Worm (Caenorhabditis elegans) whole organism, L4 larva: ENCODE results near the gene F32D8.1.
A peak's percentile ranks its signal among the peaks of the same experiment; 100 is the strongest.

Experiments used
- D1046.2 ChIP-seq: fragments of 200-800 bp; sonication (Bioruptor generic); IDR thresholded peaks from 2 replicates; pipeline ENCODE4 v1.3.6; 2022; ENCODE audit warnings: missing genetic modification characterization, missing compliant biosample characterization
- F37D6.2 ChIP-seq: sonication (generic microtip); optimal IDR thresholded peaks from 2 replicates; lab custom pipeline; 2016; ENCODE audit warnings: mild to moderate bottlenecking, missing genetic modification characterization, missing compliant biosample characterization
- F44E2.7 ChIP-seq: fragments of 200-800 bp; sonication (Bioruptor generic); IDR thresholded peaks from 2 replicates; pipeline ENCODE4 v2.1.2; 2022; ENCODE audit warnings: missing genetic modification characterization, missing compliant biosample characterization
- F49E8.2 ChIP-seq: sonication (generic microtip); optimal IDR thresholded peaks from 2 replicates; lab custom pipeline; 2016; ENCODE audit warnings: missing compliant biosample characterization, mild to moderate bottlenecking, missing genetic modification characterization, borderline replicate concordance
- R02D3.7 ChIP-seq: fragments of 150-350 bp; sonication (generic microtip); optimal IDR thresholded peaks from 3 replicates; lab custom pipeline; 2014; ENCODE audit warnings: missing biosample characterization, missing genetic modification characterization
- T20F7.1 ChIP-seq: fragments of 200-800 bp; sonication (Bioruptor generic); optimal IDR thresholded peaks from 2 replicates; lab custom pipeline; 2018; ENCODE audit warnings: mild to moderate bottlenecking, missing genetic modification characterization, missing compliant biosample characterization
- T26A8.4 ChIP-seq: fragments of 200-800 bp; sonication (Bioruptor generic); IDR thresholded peaks from 2 replicates; pipeline ENCODE4 v1.3.6; 2022; ENCODE audit warnings: missing genetic modification characterization, missing compliant biosample characterization
- Y5F2A.4 ChIP-seq: fragments of 200-800 bp; sonication (Bioruptor generic); optimal IDR thresholded peaks from 2 replicates; lab custom pipeline; 2018; ENCODE audit warnings: mild to moderate bottlenecking, missing genetic modification characterization, missing compliant biosample characterization
- Y75B8A.6 ChIP-seq: fragments of 200-800 bp; sonication (Bioruptor generic); IDR thresholded peaks from 2 replicates; pipeline ENCODE4 v1.3.6; 2022; ENCODE audit warnings: missing genetic modification reagents, missing genetic modification characterization, missing compliant biosample characterization
- ZK337.2 ChIP-seq: fragments of 200-800 bp; sonication (Bioruptor generic); IDR thresholded peaks from 2 replicates; pipeline ENCODE4 v1.3.6; 2022; ENCODE audit warnings: missing genetic modification reagents, missing genetic modification characterization, missing compliant biosample characterization
- ama-1 ChIP-seq: fragments of 150-350 bp; optimal IDR thresholded peaks from 2 replicates; lab custom pipeline; 2014; ENCODE audit warnings: inconsistent platforms, mixed read lengths
- attf-4 ChIP-seq: sonication (generic microtip); optimal IDR thresholded peaks from 3 replicates; lab custom pipeline; 2017; ENCODE audit warnings: missing biosample characterization, missing genetic modification characterization
- ceh-44 ChIP-seq: fragments of 200-800 bp; sonication (Bioruptor generic); IDR thresholded peaks from 2 replicates; pipeline ENCODE4 v1.3.6; 2022; ENCODE audit warnings: missing genetic modification reagents, missing genetic modification characterization, missing compliant biosample characterization
- ceh-62 ChIP-seq: sonication (generic microtip); optimal IDR thresholded peaks from 2 replicates; lab custom pipeline; 2017; ENCODE audit warnings: missing biosample characterization, missing genetic modification characterization
- ceh-82 ChIP-seq: sonication (generic microtip); optimal IDR thresholded peaks from 2 replicates; lab custom pipeline; 2017; ENCODE audit warnings: missing biosample characterization, missing genetic modification characterization
- ces-1 ChIP-seq: fragments of 150-350 bp; sonication (generic microtip); optimal IDR thresholded peaks from 4 replicates; lab custom pipeline; 2014; ENCODE audit warnings: missing biosample characterization, missing genetic modification reagents, missing genetic modification characterization
- cey-2 ChIP-seq: sonication (generic microtip); optimal IDR thresholded peaks from 3 replicates; lab custom pipeline; 2017; ENCODE audit warnings: missing genetic modification characterization, mild to moderate bottlenecking, missing compliant biosample characterization, antibody characterized with exemption, borderline replicate concordance; ENCODE audit not compliant: insufficient read depth
- daf-19 ChIP-seq: fragments of 200-800 bp; sonication (Bioruptor generic); conservative IDR thresholded peaks from 2 replicates; pipeline ENCODE4 v1.3.6; 2022; ENCODE audit warnings: missing genetic modification characterization, missing compliant biosample characterization
- duxl-1 ChIP-seq: sonication (generic microtip); optimal IDR thresholded peaks from 2 replicates; lab custom pipeline; 2016; ENCODE audit warnings: mild to moderate bottlenecking, missing genetic modification characterization, moderate library complexity, missing compliant biosample characterization; ENCODE audit not compliant: poor library complexity
- egl-27 ChIP-seq: sonication (generic microtip); optimal IDR thresholded peaks from 3 replicates; lab custom pipeline; 2017; ENCODE audit warnings: missing biosample characterization, missing genetic modification reagents, missing genetic modification characterization
- fkh-10 ChIP-seq: fragments of 150-350 bp; optimal IDR thresholded peaks from 2 replicates; lab custom pipeline; 2014; ENCODE audit warnings: missing biosample characterization, missing genetic modification reagents, missing genetic modification characterization
- fos-1 ChIP-seq: fragments of 150-350 bp; optimal IDR thresholded peaks from 2 replicates; lab custom pipeline; 2014; ENCODE audit warnings: missing biosample characterization, missing genetic modification characterization
- hlh-30 ChIP-seq: sonication (generic microtip); optimal IDR thresholded peaks from 2 replicates; lab custom pipeline; 2017; ENCODE audit warnings: antibody characterized with exemption, mild to moderate bottlenecking, missing genetic modification characterization, missing compliant biosample characterization; ENCODE audit not compliant: insufficient read depth
- lim-7 ChIP-seq: fragments of 200-800 bp; sonication (Bioruptor generic); IDR thresholded peaks from 2 replicates; pipeline ENCODE4 v1.3.6; 2022; ENCODE audit warnings: missing genetic modification characterization, missing compliant biosample characterization
- lin-15B ChIP-seq: fragments of 150-350 bp; sonication (generic microtip); optimal IDR thresholded peaks from 3 replicates; lab custom pipeline; 2014; ENCODE audit warnings: missing biosample characterization, missing genetic modification characterization
- lin-29 ChIP-seq: fragments of 200-800 bp; sonication (Bioruptor generic); IDR thresholded peaks from 2 replicates; pipeline ENCODE4 v1.3.6; 2022; ENCODE audit warnings: missing genetic modification reagents, missing genetic modification characterization, missing compliant biosample characterization
- lir-3 ChIP-seq: sonication (generic microtip); optimal IDR thresholded peaks from 2 replicates; lab custom pipeline; 2016; ENCODE audit warnings: mild to moderate bottlenecking, missing genetic modification characterization, missing compliant biosample characterization
- lsy-2 ChIP-seq, 2 experiments: fragments of 150-350 bp in 1 of 2; sonication (generic microtip) in 1 of 2; optimal IDR thresholded peaks; 2 replicates each; lab custom pipeline; 2014 to 2017; ENCODE audit warnings: missing biosample characterization in 2 of 2, missing genetic modification characterization in 2 of 2
- madf-5 ChIP-seq, 2 experiments: fragments of 200-800 bp; sonication (Bioruptor generic); IDR thresholded peaks; 2 replicates each; pipeline ENCODE4 v1.3.6; 2022; ENCODE audit warnings: missing compliant biosample characterization in 2 of 2, missing genetic modification characterization in 2 of 2
- mdt-29 ChIP-seq: fragments of 200-800 bp; sonication (Bioruptor generic); IDR thresholded peaks from 2 replicates; pipeline ENCODE4 v1.3.6; 2022; ENCODE audit warnings: missing genetic modification reagents, missing genetic modification characterization, missing compliant biosample characterization
- mes-2 ChIP-seq: sonication (generic microtip); optimal IDR thresholded peaks from 2 replicates; lab custom pipeline; 2016; ENCODE audit warnings: missing genotype, mild to moderate bottlenecking, missing genetic modification characterization, missing compliant biosample characterization; ENCODE audit not compliant: poor library complexity, severe bottlenecking
- mxl-2 ChIP-seq: fragments of 200-800 bp; sonication (Bioruptor generic); conservative IDR thresholded peaks from 2 replicates; pipeline ENCODE4 v1.3.6; 2022; ENCODE audit warnings: missing genetic modification reagents, missing genetic modification characterization, missing compliant biosample characterization
- mxl-3 ChIP-seq: fragments of 200-800 bp; sonication (Bioruptor generic); optimal IDR thresholded peaks from 2 replicates; lab custom pipeline; 2018; ENCODE audit warnings: mild to moderate bottlenecking, missing genetic modification characterization, missing compliant biosample characterization
- nhr-11 ChIP-seq: fragments of 150-350 bp; optimal IDR thresholded peaks from 2 replicates; lab custom pipeline; 2014; ENCODE audit warnings: missing biosample characterization, missing genetic modification characterization
- nhr-111 ChIP-seq: fragments of 200-800 bp; sonication (Bioruptor generic); optimal IDR thresholded peaks from 2 replicates; lab custom pipeline; 2018; ENCODE audit warnings: mild to moderate bottlenecking, missing genetic modification characterization, missing compliant biosample characterization
- nhr-237 ChIP-seq: sonication (generic microtip); optimal IDR thresholded peaks from 2 replicates; lab custom pipeline; 2017; ENCODE audit warnings: missing biosample characterization, missing genetic modification characterization
- nhr-25 ChIP-seq: sonication (generic microtip); optimal IDR thresholded peaks from 2 replicates; lab custom pipeline; 2017; ENCODE audit warnings: missing genetic modification characterization, mild to moderate bottlenecking, missing compliant biosample characterization, antibody characterized with exemption, moderate library complexity, borderline replicate concordance; ENCODE audit not compliant: insufficient read depth
- nhr-76 ChIP-seq: fragments of 150-350 bp; optimal IDR thresholded peaks from 2 replicates; lab custom pipeline; 2014; ENCODE audit warnings: missing biosample characterization, missing genetic modification characterization
- rbr-2 ChIP-seq: sonication (generic microtip); optimal IDR thresholded peaks from 2 replicates; lab custom pipeline; 2016; ENCODE audit warnings: missing genotype, missing genetic modification characterization, missing compliant biosample characterization
- saeg-2 ChIP-seq: fragments of 200-800 bp; sonication (Bioruptor generic); IDR thresholded peaks from 2 replicates; pipeline ENCODE4 v1.3.6; 2022; ENCODE audit warnings: missing genetic modification reagents, missing genetic modification characterization, missing compliant biosample characterization
- sdz-12 ChIP-seq: fragments of 200-800 bp; sonication (Bioruptor generic); optimal IDR thresholded peaks from 2 replicates; lab custom pipeline; 2018; ENCODE audit warnings: mild to moderate bottlenecking, missing genetic modification characterization, missing compliant biosample characterization
- set-16 ChIP-seq: fragments of 200-800 bp; sonication (Bioruptor generic); IDR thresholded peaks from 2 replicates; pipeline ENCODE4 v1.3.6; 2022; ENCODE audit warnings: missing genetic modification reagents, missing genetic modification characterization, missing compliant biosample characterization
- snpc-1.2 ChIP-seq: fragments of 200-800 bp; sonication (Bioruptor generic); IDR thresholded peaks from 2 replicates; pipeline ENCODE4 v1.3.6; 2022; ENCODE audit warnings: missing genetic modification reagents, missing genetic modification characterization, missing compliant biosample characterization
- spr-1 ChIP-seq: sonication (generic microtip); optimal IDR thresholded peaks from 2 replicates; lab custom pipeline; 2016; ENCODE audit warnings: mild to moderate bottlenecking, missing genetic modification characterization, missing compliant biosample characterization
- tag-97 ChIP-seq: fragments of 200-800 bp; sonication (Bioruptor generic); IDR thresholded peaks from 2 replicates; pipeline ENCODE4 v1.3.6; 2022; ENCODE audit warnings: missing genetic modification characterization, missing compliant biosample characterization
- unc-62 ChIP-seq, 3 experiments: fragments of 150-350 bp in 1 of 3; sonication (generic microtip); optimal IDR thresholded peaks in 2 of 3; peaks in 1 of 3; 1 replicate in 1 of 3; 2 replicates in 2 of 3; lab custom pipeline; 2014 to 2017; ENCODE audit warnings: missing biosample characterization in 3 of 3, missing genetic modification characterization in 3 of 3, missing genetic modification reagents in 3 of 3, missing genotype in 1 of 3
- zfp-3 ChIP-seq: fragments of 200-800 bp; sonication (Bioruptor generic); conservative IDR thresholded peaks from 2 replicates; pipeline ENCODE4 v1.3.6; 2022; ENCODE audit warnings: missing genetic modification reagents, missing genetic modification characterization, missing compliant biosample characterization
- zip-11 ChIP-seq: fragments of 200-800 bp; sonication (Bioruptor generic); IDR thresholded peaks from 2 replicates; pipeline ENCODE4 v1.3.6; 2022; ENCODE audit warnings: missing genetic modification characterization, missing compliant biosample characterization
- ztf-11 ChIP-seq: fragments of 150-350 bp; optimal IDR thresholded peaks from 2 replicates; lab custom pipeline; 2014; ENCODE audit warnings: missing biosample characterization, missing genetic modification characterization
- ztf-7 ChIP-seq: fragments of 150-350 bp; optimal IDR thresholded peaks from 2 replicates; lab custom pipeline; 2014; ENCODE audit warnings: missing biosample characterization, missing genetic modification characterization

F32D8.1 gene

DNA sequence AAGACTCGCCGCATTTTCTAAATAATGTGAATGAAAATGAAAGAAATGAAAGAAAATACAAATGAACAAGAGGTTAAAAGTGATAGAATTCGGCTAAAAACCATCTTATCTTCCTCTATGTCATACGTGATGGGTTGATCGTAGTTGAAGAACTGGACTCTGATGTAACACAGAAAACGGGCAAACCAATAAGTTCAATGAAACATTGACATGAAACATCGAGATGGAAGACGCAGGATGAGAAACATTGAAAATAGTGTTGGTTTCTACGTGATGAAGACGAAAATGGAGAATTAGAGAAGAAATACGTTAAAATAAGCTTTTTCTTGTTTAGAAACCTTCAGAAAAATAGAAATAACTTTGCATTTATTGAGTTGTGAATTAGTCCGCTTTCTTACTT is 10.3 kb downstream of the F32D8.1 start, which contains the start of gene F32D8.12 (continued):
- TF ChIP-seq ceh-62 (tag; lab: Kevin White, UChicago) (no peak), snpc-1.2 (GFP tag; lab: Robert Waterston, UW) (no peak), nhr-25 (tag; lab: Kevin White, UChicago) (no peak), nhr-11 (tag; lab: Kevin White, UChicago) (peak; percentile 47), mes-2 (peak; percentile 59), nhr-237 (tag; lab: Kevin White, UChicago) (no peak), nhr-111 (GFP tag; lab: Kevin White, UChicago) (no peak), sdz-12 (GFP tag; lab: Kevin White, UChicago) (no peak), spr-1 (tag; lab: Kevin White, UChicago) (no peak), lsy-2 (tag; optimal IDR thresholded peaks at IDR 0.05; lab: Kevin White, UChicago) (peak in 1 of 2 experiments; percentile 57), hlh-30 (tag; lab: Kevin White, UChicago) (peak; percentile 39), T20F7.1 (GFP tag; lab: Kevin White, UChicago) (no peak), saeg-2 (no peak), ztf-7 (no peak), lim-7 (GFP tag; lab: Robert Waterston, UW) (no peak), F49E8.2 (tag; lab: Kevin White, UChicago) (no peak), madf-5 (GFP tag; IDR thresholded peaks at IDR 0.05; lab: Robert Waterston, UW) (no peak), set-16 (no peak), cey-2 (tag; lab: Kevin White, UChicago) (no peak), Y75B8A.6 (GFP tag; lab: Robert Waterston, UW) (no peak), lir-3 (no peak), egl-27 (no peak), attf-4 (no peak), F44E2.7 (GFP tag; lab: Robert Waterston, UW) (no peak), ZK337.2 (GFP tag; lab: Robert Waterston, UW) (no peak), F37D6.2 (tag; lab: Kevin White, UChicago) (no peak), fos-1 (tag; lab: Kevin White, UChicago) (no peak), ces-1 (no peak), daf-19 (GFP tag; lab: Robert Waterston, UW) (no peak), tag-97 (no peak), T26A8.4 (GFP tag; lab: Robert Waterston, UW) (no peak), mxl-2 (GFP tag; lab: Robert Waterston, UW) (no peak), mdt-29 (no peak), fkh-10 (GFP tag; lab: Kevin White, UChicago) (no peak), D1046.2 (no peak), mxl-3 (no peak), rbr-2 (no peak), ztf-11 (tag; lab: Kevin White, UChicago) (no peak), unc-62 (GFP tag; optimal IDR thresholded peaks at IDR 0.05 in 1 of 2; lab: Kevin White, UChicago) (peak in 1 of 2 experiments; percentile 97), unc-62 (tag; optimal IDR thresholded peaks at IDR 0.05; lab: Kevin White, UChicago) (no peak), Y5F2A.4 (GFP tag; lab: Kevin White, UChicago) (no peak), zip-11 (GFP tag; lab: Robert Waterston, UW) (no peak), nhr-76 (no peak), lin-29 (GFP tag; lab: Robert Waterston, UW) (no peak), ceh-44 (GFP tag; lab: Robert Waterston, UW) (no peak), ama-1 (lab: Kevin White, UChicago) (no peak), duxl-1 (tag; lab: Kevin White, UChicago) (peak; percentile 13), lin-15B (tag; lab: Kevin White, UChicago) (no peak), ceh-82 (no peak), zfp-3 (GFP tag; lab: Robert Waterston, UW) (no peak), R02D3.7 (tag; lab: Kevin White, UChicago) (no peak)
